Worm (Caenorhabditis elegans) whole organism, late embryonic: Measurements from ENCODE around the gene F48E8.4.

Source experiments
- C38D4.7 ChIP-seq: fragments of 200-800 bp; sonication (Bioruptor generic); optimal IDR thresholded peaks from 2 replicates; lab custom pipeline; 2018; ENCODE audit warnings: mild to moderate bottlenecking, missing genetic modification characterization, moderate library complexity, missing compliant biosample characterization
- F13H6.1 ChIP-seq: sonication (generic microtip); optimal IDR thresholded peaks from 2 replicates; lab custom pipeline; 2016; ENCODE audit warnings: missing genetic modification characterization, missing compliant biosample characterization
- Y22D7AL.16 ChIP-seq: sonication (generic microtip); optimal IDR thresholded peaks from 2 replicates; lab custom pipeline; 2016; ENCODE audit warnings: missing genetic modification characterization, missing compliant biosample characterization
- ceh-18 ChIP-seq: sonication (generic microtip); optimal IDR thresholded peaks from 2 replicates; lab custom pipeline; 2016; ENCODE audit warnings: missing genetic modification characterization, missing compliant biosample characterization
- ceh-2 ChIP-seq: sonication (generic microtip); optimal IDR thresholded peaks from 2 replicates; lab custom pipeline; 2016; ENCODE audit warnings: missing genotype, missing genetic modification characterization, missing compliant biosample characterization
- ceh-22 ChIP-seq: sonication (generic microtip); optimal IDR thresholded peaks from 2 replicates; lab custom pipeline; 2017; ENCODE audit warnings: missing biosample characterization, missing genetic modification characterization
- ceh-24 ChIP-seq: sonication (generic microtip); optimal IDR thresholded peaks from 2 replicates; lab custom pipeline; 2016; ENCODE audit warnings: mild to moderate bottlenecking, missing genetic modification characterization, missing compliant biosample characterization
- ceh-34 ChIP-seq: sonication (generic microtip); optimal IDR thresholded peaks from 2 replicates; lab custom pipeline; 2016; ENCODE audit warnings: mild to moderate bottlenecking, missing genetic modification characterization, missing compliant biosample characterization
- ceh-45 ChIP-seq: fragments of 200-800 bp; sonication (Bioruptor generic); IDR thresholded peaks from 2 replicates; pipeline ENCODE4 v1.3.6; 2022; ENCODE audit warnings: missing genetic modification reagents, missing genetic modification characterization, missing compliant biosample characterization
- ceh-9 ChIP-seq: sonication (generic microtip); optimal IDR thresholded peaks from 2 replicates; lab custom pipeline; 2016; ENCODE audit warnings: mild to moderate bottlenecking, missing genetic modification characterization, inconsistent platforms, missing compliant biosample characterization
- che-1 ChIP-seq: sonication (generic microtip); optimal IDR thresholded peaks from 2 replicates; lab custom pipeline; 2016; ENCODE audit warnings: mild to moderate bottlenecking, missing genetic modification characterization, missing compliant biosample characterization
- dve-1 ChIP-seq: sonication (generic microtip); optimal IDR thresholded peaks from 2 replicates; lab custom pipeline; 2017; ENCODE audit warnings: antibody characterized with exemption, mild to moderate bottlenecking, missing genetic modification characterization, missing compliant biosample characterization
- elt-4 ChIP-seq: sonication (generic microtip); optimal IDR thresholded peaks from 2 replicates; lab custom pipeline; 2016; ENCODE audit warnings: missing genetic modification characterization, missing compliant biosample characterization
- ets-4 ChIP-seq: sonication (generic microtip); optimal IDR thresholded peaks from 2 replicates; lab custom pipeline; 2016; ENCODE audit warnings: missing genetic modification characterization, missing compliant biosample characterization
- eyg-1 ChIP-seq: sonication (generic microtip); optimal IDR thresholded peaks from 2 replicates; lab custom pipeline; 2016; ENCODE audit warnings: missing genotype, missing genetic modification characterization, missing compliant biosample characterization
- fkh-10 ChIP-seq: fragments of 150-350 bp; optimal IDR thresholded peaks from 2 replicates; lab custom pipeline; 2014; ENCODE audit warnings: missing biosample characterization, missing genetic modification reagents, missing genetic modification characterization
- fkh-6 ChIP-seq: sonication (generic microtip); optimal IDR thresholded peaks from 2 replicates; lab custom pipeline; 2016; ENCODE audit warnings: missing genetic modification characterization, missing compliant biosample characterization
- gmeb-2 ChIP-seq: sonication (generic microtip); optimal IDR thresholded peaks from 2 replicates; lab custom pipeline; 2016; ENCODE audit warnings: missing genetic modification characterization, inconsistent platforms, missing compliant biosample characterization
- hlh-13 ChIP-seq: fragments of 200-800 bp; sonication (Bioruptor generic); optimal IDR thresholded peaks from 2 replicates; lab custom pipeline; 2018; ENCODE audit warnings: mild to moderate bottlenecking, missing genetic modification characterization, missing compliant biosample characterization
- hlh-15 ChIP-seq: sonication (generic microtip); optimal IDR thresholded peaks from 2 replicates; lab custom pipeline; 2016; ENCODE audit warnings: missing genetic modification characterization, missing compliant biosample characterization
- hlh-30 ChIP-seq: sonication (generic microtip); optimal IDR thresholded peaks from 2 replicates; lab custom pipeline; 2017; ENCODE audit warnings: antibody characterized with exemption, missing genetic modification characterization, missing compliant biosample characterization; ENCODE audit not compliant: insufficient read depth
- hlh-6 ChIP-seq: sonication (generic microtip); optimal IDR thresholded peaks from 2 replicates; lab custom pipeline; 2016; ENCODE audit warnings: missing genotype, missing genetic modification characterization, missing compliant biosample characterization
- hlh-8 ChIP-seq: sonication (generic microtip); optimal IDR thresholded peaks from 2 replicates; lab custom pipeline; 2016; ENCODE audit warnings: missing genotype, missing genetic modification characterization, missing compliant biosample characterization
- lim-6 ChIP-seq: sonication (generic microtip); optimal IDR thresholded peaks from 2 replicates; lab custom pipeline; 2016; ENCODE audit warnings: missing genetic modification characterization, missing compliant biosample characterization
- mec-3 ChIP-seq: sonication (generic microtip); optimal IDR thresholded peaks from 2 replicates; lab custom pipeline; 2016; ENCODE audit warnings: borderline replicate concordance, missing genetic modification characterization, missing compliant biosample characterization
- npax-4 ChIP-seq: sonication (generic microtip); optimal IDR thresholded peaks from 2 replicates; lab custom pipeline; 2016; ENCODE audit warnings: missing genetic modification characterization, missing compliant biosample characterization
- pat-9 ChIP-seq: fragments of 200-800 bp; sonication (Bioruptor generic); optimal IDR thresholded peaks from 2 replicates; lab custom pipeline; 2018; ENCODE audit warnings: mild to moderate bottlenecking, missing genetic modification characterization, moderate library complexity, missing compliant biosample characterization
- pax-1 ChIP-seq: fragments of 150-350 bp; optimal IDR thresholded peaks from 2 replicates; lab custom pipeline; 2014; ENCODE audit warnings: missing biosample characterization, missing genetic modification characterization
- pha-4 ChIP-seq: fragments of 150-350 bp; optimal IDR thresholded peaks from 2 replicates; lab custom pipeline; 2018; ENCODE audit warnings: missing biosample characterization, missing genetic modification reagents, missing genetic modification characterization
- pqm-1 ChIP-seq: sonication (generic microtip); optimal IDR thresholded peaks from 2 replicates; lab custom pipeline; 2016; ENCODE audit warnings: missing genetic modification characterization, missing compliant biosample characterization
- sdc-2 ChIP-seq: sonication (generic microtip); optimal IDR thresholded peaks from 2 replicates; lab custom pipeline; 2016; ENCODE audit warnings: missing genotype, missing genetic modification characterization, missing compliant biosample characterization
- sox-4 ChIP-seq: sonication (generic microtip); optimal IDR thresholded peaks from 2 replicates; lab custom pipeline; 2017; ENCODE audit warnings: mild to moderate bottlenecking, missing genetic modification characterization, inconsistent platforms, missing compliant biosample characterization
- tbx-7 ChIP-seq: sonication (generic microtip); optimal IDR thresholded peaks from 2 replicates; lab custom pipeline; 2016; ENCODE audit warnings: missing genotype, missing genetic modification characterization, missing compliant biosample characterization
- unc-3 ChIP-seq, 2 experiments: fragments of 200-800 bp in 1 of 2; sonication (Bioruptor generic) in 1 of 2; sonication (generic microtip) in 1 of 2; conservative IDR thresholded peaks in 1 of 2; optimal IDR thresholded peaks in 1 of 2; 2 replicates each; pipeline versions ENCODE4 v1.3.6 to Lab custom; 2016 to 2022; ENCODE audit warnings: missing compliant biosample characterization in 2 of 2, missing genetic modification characterization in 2 of 2, missing genetic modification reagents in 1 of 2
- unc-55 ChIP-seq: sonication (generic microtip); optimal IDR thresholded peaks from 2 replicates; lab custom pipeline; 2017; ENCODE audit warnings: missing biosample characterization, missing genetic modification reagents, missing genetic modification characterization
- unc-86 ChIP-seq: sonication (generic microtip); optimal IDR thresholded peaks from 2 replicates; lab custom pipeline; 2016; ENCODE audit warnings: missing genetic modification characterization, missing compliant biosample characterization
- zip-5 ChIP-seq: sonication (generic microtip); optimal IDR thresholded peaks from 2 replicates; lab custom pipeline; 2016; ENCODE audit warnings: missing genetic modification characterization, missing compliant biosample characterization
- ztf-16 ChIP-seq: sonication (generic microtip); optimal IDR thresholded peaks from 2 replicates; lab custom pipeline; 2017; ENCODE audit warnings: missing genetic modification characterization, missing compliant biosample characterization

Gene F48E8.4

ce11 chrIII:5407060-5407459 lies 46.3 kb upstream of the F48E8.4 start:
- TF ChIP-seq sdc-2 (tag; lab: Kevin White, UChicago) (no peak), npax-4 (tag; lab: Kevin White, UChicago) (no peak), che-1 (tag; lab: Kevin White, UChicago) (no peak), ceh-24 (no peak), ztf-16 (tag; lab: Kevin White, UChicago) (no peak), fkh-6 (tag; lab: Kevin White, UChicago) (no peak), ceh-45 (no peak), hlh-30 (tag; lab: Kevin White, UChicago) (no peak), gmeb-2 (tag; lab: Kevin White, UChicago) (no peak), zip-5 (no peak), Y22D7AL.16 (no peak), pat-9 (no peak), eyg-1 (tag; lab: Kevin White, UChicago) (no peak), hlh-6 (tag; lab: Kevin White, UChicago) (no peak), hlh-8 (tag; lab: Kevin White, UChicago) (no peak), pha-4 (tag; lab: Kevin White, UChicago) (no peak), ceh-34 (tag; lab: Kevin White, UChicago) (no peak), unc-3 (GFP tag; conservative IDR thresholded peaks at IDR 0.05; lab: Robert Waterston, UW) (no peak), unc-3 (tag; optimal IDR thresholded peaks at IDR 0.05; lab: Kevin White, UChicago) (no peak), ceh-9 (no peak), elt-4 (tag; lab: Kevin White, UChicago) (no peak)

- TF ChIP-seq unc-86 (tag; lab: Kevin White, UChicago) (no peak), ceh-22 (no peak), mec-3 (tag; lab: Kevin White, UChicago) (no peak), hlh-15 (tag; lab: Kevin White, UChicago) (no peak), pqm-1 (tag; lab: Kevin White, UChicago) (no peak), F13H6.1 (tag; lab: Kevin White, UChicago) (no peak)
Observed at ce11 chrIII:5407588-5407987, 45.8 kb upstream of the F48E8.4 start, which contains the start of gene W03A5.1. TSS of gene W03A5.1 (plus strand) at chrIII:5407888.

DNA sequence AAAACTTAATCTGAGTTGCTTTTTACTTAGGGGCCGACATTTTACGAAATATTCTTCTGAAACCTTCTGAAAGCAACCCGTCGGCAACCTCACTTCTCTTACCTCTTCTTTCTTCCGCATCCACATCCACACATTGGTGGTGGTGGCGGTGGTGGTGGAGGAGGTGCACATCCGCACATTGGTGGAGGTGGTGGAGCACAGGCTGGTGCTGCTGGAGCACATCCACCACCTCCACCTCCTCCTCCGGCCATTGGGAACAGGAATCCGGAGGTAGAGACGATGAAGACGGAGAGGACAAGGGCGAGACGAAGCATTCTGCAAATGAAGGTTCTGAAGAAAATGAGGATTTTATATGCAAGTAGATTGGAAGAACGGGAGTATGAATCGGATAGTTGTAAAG lies 39.7 kb upstream of the F48E8.4 start, which contains the start of gene grl-22:
TSS of gene grl-22 (minus strand) at position 332 of the 400 bp plus-strand sequence.
- no peak for TF ChIP-seq sox-4 (tag; lab: Kevin White, UChicago)
- TF ChIP-seq ceh-18 (tag; lab: Kevin White, UChicago): no peak
- TF ChIP-seq fkh-10 (GFP tag; lab: Kevin White, UChicago): no peak
- no peak for TF ChIP-seq hlh-13
- TF ChIP-seq ceh-34 (tag; lab: Kevin White, UChicago): no peak
- no peak for TF ChIP-seq che-1 (tag; lab: Kevin White, UChicago)
- no peak for TF ChIP-seq npax-4 (tag; lab: Kevin White, UChicago)
- no peak for TF ChIP-seq mec-3 (tag; lab: Kevin White, UChicago)
- no peak for TF ChIP-seq ceh-2 (tag; lab: Kevin White, UChicago)
- TF ChIP-seq tbx-7 (tag; lab: Kevin White, UChicago): no peak
- no peak for TF ChIP-seq dve-1 (tag; lab: Kevin White, UChicago)
- no peak for TF ChIP-seq ets-4 (tag; lab: Kevin White, UChicago)
- no peak for TF ChIP-seq unc-55 (GFP tag; lab: Kevin White, UChicago)
- TF ChIP-seq C38D4.7: no peak
- TF ChIP-seq lim-6 (tag; lab: Kevin White, UChicago): no peak
- TF ChIP-seq ceh-24: no peak
- no peak for TF ChIP-seq pax-1 (tag; lab: Kevin White, UChicago)
